Fruit fly (Drosophila melanogaster): ENCODE data around the gene pon.
A peak's percentile ranks its signal among the peaks of the same experiment; 100 is the strongest.

pon gene

DNA sequence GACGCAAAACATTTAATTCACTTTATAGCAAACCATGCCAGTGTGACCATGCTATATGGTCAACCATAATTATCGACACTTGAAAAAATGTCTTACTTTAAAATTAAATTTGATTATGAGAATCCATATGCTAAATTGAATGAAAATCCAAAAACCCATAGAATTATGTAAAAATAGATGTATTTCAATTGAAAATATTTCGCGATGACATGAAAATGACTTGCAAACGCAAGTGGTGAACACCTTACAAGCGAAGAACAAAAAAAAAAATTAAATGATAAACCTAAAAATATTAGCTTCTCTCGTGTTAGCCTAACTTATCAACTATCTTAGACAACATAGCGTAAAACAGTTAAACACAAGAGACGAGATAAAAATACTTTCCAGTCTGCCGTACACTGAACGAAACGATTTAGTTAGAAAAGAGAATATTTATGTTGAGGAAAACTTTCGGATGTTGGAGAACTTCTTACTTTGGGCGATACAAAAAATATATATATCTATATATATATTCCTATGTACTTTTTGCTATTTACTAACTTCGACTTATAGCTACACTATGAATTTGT, 43.8 kb downstream of the pon start (continued):
- TF ChIP-seq CG3281 (GFP tag; optimal IDR thresholded peaks at IDR 0.05), result peak; percentile 50
- peak; percentile 62 for TF ChIP-seq Ptx1 (GFP tag; IDR thresholded peaks at IDR 0.05)
- TF ChIP-seq ab (GFP tag; optimal IDR thresholded peaks at IDR 0.05), result no peak
- peak; percentile 61 for TF ChIP-seq CG17359 (tag; optimal IDR thresholded peaks at IDR 0.05)
- no peak for TF ChIP-seq chinmo (GFP tag; IDR thresholded peaks at IDR 0.05; ENCODE audit: partially characterized antibody)
- TF ChIP-seq ac (GFP tag; optimal IDR thresholded peaks at IDR 0.05), result no peak
- no peak for TF ChIP-seq dan (GFP tag; IDR thresholded peaks at IDR 0.05)
- no peak for TF ChIP-seq D (optimal IDR thresholded peaks at IDR 0.05)
- peak; percentile 45 for TF ChIP-seq D (GFP tag; optimal IDR thresholded peaks at IDR 0.05)
- no peak for TF ChIP-seq dm (GFP tag; optimal IDR thresholded peaks at IDR 0.05)
- TF ChIP-seq Ets97D (GFP tag; optimal IDR thresholded peaks at IDR 0.05), result peak; percentile 54
- TF ChIP-seq Camta (GFP tag; optimal IDR thresholded peaks at IDR 0.05), result peak; percentile 43
- TF ChIP-seq Sry-δ (GFP tag; optimal IDR thresholded peaks at IDR 0.05), result peak; percentile 20
- TF ChIP-seq CG7928 (GFP tag; optimal IDR thresholded peaks at IDR 0.05), result peak; percentile 13
- TF ChIP-seq crp (GFP tag; optimal IDR thresholded peaks at IDR 0.05), result peak in 1 of 2 experiments; percentile 44
- peak; percentile 60 for TF ChIP-seq fd96Cb (tag; optimal IDR thresholded peaks at IDR 0.05)
- no peak for TF ChIP-seq insv (GFP tag; optimal IDR thresholded peaks at IDR 0.05)
- TF ChIP-seq CG3163 (GFP tag; optimal IDR thresholded peaks at IDR 0.05), result no peak
- TF ChIP-seq Oli (tag; optimal IDR thresholded peaks at IDR 0.05), result peak; percentile 67
- TF ChIP-seq Poxn (GFP tag; IDR thresholded peaks at IDR 0.05), result no peak
- TF ChIP-seq CG10431 (GFP tag; optimal IDR thresholded peaks at IDR 0.05), result no peak
- peak; percentile 51 for TF ChIP-seq H2.0 (GFP tag; IDR thresholded peaks at IDR 0.05)
- peak; percentile 64 for TF ChIP-seq Dip3 (GFP tag; optimal IDR thresholded peaks at IDR 0.05)
- TF ChIP-seq Six4 (GFP tag; optimal IDR thresholded peaks at IDR 0.05), result no peak
- TF ChIP-seq aop (GFP tag; IDR thresholded peaks at IDR 0.05), result no peak
- no peak for TF ChIP-seq Hey (tag; optimal IDR thresholded peaks at IDR 0.05)
- TF ChIP-seq caup (GFP tag; optimal IDR thresholded peaks at IDR 0.05; ENCODE audit: severe bottlenecking), result peak; percentile 59
- peak; percentile 60 for TF ChIP-seq PHDP (tag; optimal IDR thresholded peaks at IDR 0.05)
- TF ChIP-seq CG1529 (GFP tag; optimal IDR thresholded peaks at IDR 0.05), result no peak
- peak; percentile 16 for TF ChIP-seq gcm2 (GFP tag; optimal IDR thresholded peaks at IDR 0.05)
- no peak for TF ChIP-seq Dip2 (GFP tag; IDR thresholded peaks at IDR 0.05)
- no peak for TF ChIP-seq Hr78 (GFP tag; optimal IDR thresholded peaks at IDR 0.05)
- peak; percentile 48 for TF ChIP-seq ems (GFP tag; optimal IDR thresholded peaks at IDR 0.05)
- no peak for TF ChIP-seq sug (tag; optimal IDR thresholded peaks at IDR 0.05)
- peak; percentile 14; the same call in 1 of the 2 replicates for TF ChIP-seq peb (GFP tag; IDR thresholded peaks at IDR 0.05)
- no peak for TF ChIP-seq CG16779 (GFP tag; IDR thresholded peaks at IDR 0.05)
- TF ChIP-seq Sox100B (GFP tag; optimal IDR thresholded peaks at IDR 0.05), result peak; percentile 53
- no peak for TF ChIP-seq CG31388 (GFP tag; optimal IDR thresholded peaks at IDR 0.05)
- no peak for TF ChIP-seq schlank (tag; optimal IDR thresholded peaks at IDR 0.05)
- peak; percentile 33 for TF ChIP-seq CG4820 (GFP tag; optimal IDR thresholded peaks at IDR 0.05)
- no peak for TF ChIP-seq sc (optimal IDR thresholded peaks at IDR 0.05)
- TF ChIP-seq sc (GFP tag; optimal IDR thresholded peaks at IDR 0.05), result no peak
- TF ChIP-seq Med (GFP tag), result peak; percentile 77
- no peak for TF ChIP-seq CG33557 (GFP tag; optimal IDR thresholded peaks at IDR 0.05)
- TF ChIP-seq CG1792 (GFP tag; optimal IDR thresholded peaks at IDR 0.05), result no peak
- TF ChIP-seq CG34376 (GFP tag; optimal IDR thresholded peaks at IDR 0.05), result no peak
- TF ChIP-seq CG13123 (GFP tag; optimal IDR thresholded peaks at IDR 0.05), result no peak
- no peak for TF ChIP-seq CG16813 (GFP tag; IDR thresholded peaks at IDR 0.05; ENCODE audit: partially characterized antibody)
- TF ChIP-seq da (GFP tag; optimal IDR thresholded peaks at IDR 0.05), result no peak
- TF ChIP-seq CG4730 (GFP tag; IDR thresholded peaks at IDR 0.05), result 0 out of 2 replicates have a peak, but pooled peaks have one; percentile 19
- TF ChIP-seq zen (tag; optimal IDR thresholded peaks at IDR 0.05), result no peak

All from whole organism, embryonic.